Fruit fly (Drosophila melanogaster) whole organism, embryonic: ENCODE measurements around the gene CG7879.

ENCODE experiments used
- Adf1 ChIP-seq: fragments of 200-800 bp; sonication (Bioruptor generic); IDR thresholded peaks from 2 replicates; pipeline ENCODE4 v1.3.6; 2022; ENCODE audit warnings: missing biosample characterization, missing genetic modification characterization
- Atf3 ChIP-seq: fragments of 200-800 bp; sonication (Bioruptor generic); optimal IDR thresholded peaks from 3 replicates; lab custom pipeline; 2016; ENCODE audit warnings: missing biosample characterization, missing genetic modification characterization
- Atf6 ChIP-seq: fragments of 200-800 bp; sonication (Bioruptor generic); IDR thresholded peaks from 2 replicates; pipeline ENCODE4 v1.3.6; 2022; ENCODE audit warnings: missing biosample characterization, missing genetic modification characterization
- B-H2 ChIP-seq: fragments of 200-800 bp; sonication (Bioruptor generic); optimal IDR thresholded peaks from 2 replicates; lab custom pipeline; 2018; ENCODE audit warnings: missing biosample characterization, mild to moderate bottlenecking, missing genetic modification characterization
- Bgb ChIP-seq: fragments of 200-800 bp; sonication (Bioruptor generic); IDR thresholded peaks from 2 replicates; pipeline ENCODE4 v1.3.6; 2022; ENCODE audit warnings: missing biosample characterization, missing genetic modification characterization; ENCODE audit not compliant: partially characterized antibody
- CG10543 ChIP-seq: fragments of 200-800 bp; sonication (Bioruptor generic); optimal IDR thresholded peaks from 3 replicates; lab custom pipeline; 2017; ENCODE audit warnings: missing biosample characterization, mild to moderate bottlenecking, missing genetic modification characterization, moderate library complexity
- CG14441 ChIP-seq: fragments of 200-800 bp; sonication (Bioruptor generic); IDR thresholded peaks from 2 replicates; pipeline ENCODE4 v1.3.6; 2022; ENCODE audit warnings: missing biosample characterization, missing genetic modification characterization
- CG14965 ChIP-seq: fragments of 200-800 bp; sonication (Bioruptor generic); optimal IDR thresholded peaks from 2 replicates; lab custom pipeline; 2016; ENCODE audit warnings: missing biosample characterization, missing genetic modification characterization, borderline replicate concordance
- CG16815 ChIP-seq: fragments of 200-800 bp; sonication (Bioruptor generic); optimal IDR thresholded peaks from 3 replicates; lab custom pipeline; 2017; ENCODE audit warnings: missing biosample characterization, mild to moderate bottlenecking, missing genetic modification characterization
- CG17359 ChIP-seq: fragments of 200-800 bp; sonication (Bioruptor generic); optimal IDR thresholded peaks from 3 replicates; lab custom pipeline; 2018; ENCODE audit warnings: missing biosample characterization, mild to moderate bottlenecking, missing genetic modification characterization, moderate library complexity
- CG31224 ChIP-seq: fragments of 200-800 bp; sonication (Bioruptor generic); IDR thresholded peaks from 2 replicates; pipeline ENCODE4 v1.3.6; 2022; ENCODE audit warnings: missing biosample characterization, missing genetic modification characterization
- CG31388 ChIP-seq: fragments of 200-800 bp; sonication (Bioruptor generic); optimal IDR thresholded peaks from 2 replicates; lab custom pipeline; 2016; ENCODE audit warnings: missing biosample characterization, missing genetic modification characterization
- CG3163 ChIP-seq: fragments of 200-800 bp; sonication (Bioruptor generic); optimal IDR thresholded peaks from 3 replicates; lab custom pipeline; 2016; ENCODE audit warnings: missing biosample characterization, missing genetic modification characterization
- CG3838 ChIP-seq: fragments of 200-800 bp; sonication (Bioruptor generic); optimal IDR thresholded peaks from 3 replicates; lab custom pipeline; 2016; ENCODE audit warnings: missing biosample characterization, missing genetic modification characterization
- CG6175 ChIP-seq: fragments of 200-800 bp; sonication (Bioruptor generic); IDR thresholded peaks from 3 replicates; pipeline ENCODE4 v1.3.6; 2022; ENCODE audit warnings: missing biosample characterization, missing genetic modification characterization
- CG6813 ChIP-seq: fragments of 200-800 bp; sonication (Bioruptor generic); optimal IDR thresholded peaks from 2 replicates; lab custom pipeline; 2017; ENCODE audit warnings: missing biosample characterization, missing genetic modification characterization, mild to moderate bottlenecking, moderate library complexity, missing genetic modification reagents
- CG7839 ChIP-seq: fragments of 200-800 bp; sonication (Bioruptor generic); optimal IDR thresholded peaks from 3 replicates; lab custom pipeline; 2018; ENCODE audit warnings: missing biosample characterization, mild to moderate bottlenecking, missing genetic modification characterization, moderate library complexity
- CG8944 ChIP-seq: fragments of 200-800 bp; sonication (Bioruptor generic); optimal IDR thresholded peaks from 3 replicates; lab custom pipeline; 2016; ENCODE audit warnings: missing biosample characterization, missing genetic modification characterization
- CG9215 ChIP-seq: fragments of 200-800 bp; sonication (Bioruptor generic); IDR thresholded peaks from 2 replicates; pipeline ENCODE4 v1.3.6; 2022; ENCODE audit warnings: missing biosample characterization, missing genetic modification characterization
- CG9817 ChIP-seq: fragments of 200-800 bp; sonication (Bioruptor generic); optimal IDR thresholded peaks from 2 replicates; lab custom pipeline; 2018; ENCODE audit warnings: missing biosample characterization, mild to moderate bottlenecking, missing genetic modification characterization, moderate library complexity
- CG9932 ChIP-seq: fragments of 200-800 bp; sonication (Bioruptor generic); IDR thresholded peaks from 2 replicates; pipeline ENCODE4 v1.3.6; 2022; ENCODE audit warnings: missing biosample characterization, missing genetic modification characterization
- Dad ChIP-seq: fragments of 200-800 bp; sonication (Bioruptor generic); optimal IDR thresholded peaks from 3 replicates; lab custom pipeline; 2016; ENCODE audit warnings: missing biosample characterization, missing genetic modification characterization
- Dek ChIP-seq: fragments of 200-800 bp; sonication (Bioruptor generic); optimal IDR thresholded peaks from 3 replicates; lab custom pipeline; 2019; ENCODE audit warnings: missing biosample characterization, mild to moderate bottlenecking, missing genetic modification characterization, moderate library complexity
- Dll ChIP-seq: fragments of 200-800 bp; sonication (Bioruptor generic); IDR thresholded peaks from 4 replicates; pipeline ENCODE4 v1.3.6; 2022; ENCODE audit warnings: missing biosample characterization, missing genetic modification characterization; ENCODE audit not compliant: partially characterized antibody
- Dp ChIP-seq: fragments of 200-800 bp; sonication (Bioruptor generic); optimal IDR thresholded peaks from 2 replicates; lab custom pipeline; 2018; ENCODE audit warnings: missing biosample characterization, mild to moderate bottlenecking, missing genetic modification characterization, moderate library complexity
- Dref ChIP-seq: fragments of 200-800 bp; sonication (Bioruptor generic); IDR thresholded peaks from 2 replicates; pipeline ENCODE4 v1.3.6; 2022; ENCODE audit warnings: missing biosample characterization, missing genetic modification characterization
- Ets97D ChIP-seq: fragments of 200-800 bp; sonication (Bioruptor generic); optimal IDR thresholded peaks from 3 replicates; lab custom pipeline; 2016; ENCODE audit warnings: missing biosample characterization, missing genetic modification characterization
- H15 ChIP-seq: fragments of 200-800 bp; sonication (Bioruptor generic); IDR thresholded peaks from 3 replicates; pipeline ENCODE4 v1.3.6; 2022; ENCODE audit warnings: missing biosample characterization, missing genetic modification characterization
- Hr39 ChIP-seq: fragments of >200 bp; optimal IDR thresholded peaks from 2 replicates; lab custom pipeline; 2017
- Nf-YB ChIP-seq: fragments of 200-800 bp; sonication (Bioruptor generic); optimal IDR thresholded peaks from 3 replicates; lab custom pipeline; 2019; ENCODE audit warnings: missing biosample characterization, mild to moderate bottlenecking, missing genetic modification characterization, moderate library complexity
- Nf-YC ChIP-seq: fragments of 200-800 bp; optimal IDR thresholded peaks from 3 replicates; lab custom pipeline; 2019; ENCODE audit warnings: missing biosample characterization, mild to moderate bottlenecking, missing genetic modification characterization, moderate library complexity
- Pdp1 ChIP-seq, 2 experiments: fragments of 200-800 bp; sonication (Bioruptor generic); optimal IDR thresholded peaks; 3 replicates each; lab custom pipeline; 2016; ENCODE audit warnings: missing biosample characterization in 2 of 2, missing genetic modification characterization in 2 of 2, mild to moderate bottlenecking in 1 of 2, moderate library complexity in 1 of 2
- Rfx ChIP-seq: fragments of 200-800 bp; sonication (Bioruptor generic); IDR thresholded peaks from 2 replicates; pipeline ENCODE4 v1.3.6; 2022; ENCODE audit warnings: missing biosample characterization, missing genetic modification characterization
- Sox100B ChIP-seq: fragments of 200-800 bp; sonication (Bioruptor generic); optimal IDR thresholded peaks from 3 replicates; lab custom pipeline; 2018; ENCODE audit warnings: missing biosample characterization, mild to moderate bottlenecking, missing genetic modification characterization
- ab ChIP-seq: fragments of 200-800 bp; sonication (Bioruptor generic); optimal IDR thresholded peaks from 2 replicates; lab custom pipeline; 2016; ENCODE audit warnings: missing biosample characterization, missing genetic modification characterization
- amos ChIP-seq: fragments of 200-800 bp; sonication (Bioruptor generic); IDR thresholded peaks from 2 replicates; pipeline ENCODE4 v1.3.6; 2022; ENCODE audit warnings: missing biosample characterization, missing genetic modification characterization; ENCODE audit not compliant: partially characterized antibody
- ato ChIP-seq: fragments of 200-800 bp; sonication (Bioruptor generic); IDR thresholded peaks from 2 replicates; pipeline ENCODE4 v1.3.6; 2022; ENCODE audit warnings: missing biosample characterization, missing genetic modification characterization; ENCODE audit not compliant: partially characterized antibody
- bowl ChIP-seq: fragments of 200-800 bp; sonication (Bioruptor generic); IDR thresholded peaks from 2 replicates; pipeline ENCODE4 v1.3.6; 2022; ENCODE audit warnings: missing biosample characterization, missing genetic modification characterization
- btn ChIP-seq: fragments of 200-800 bp; sonication (Bioruptor generic); optimal IDR thresholded peaks from 2 replicates; lab custom pipeline; 2016; ENCODE audit warnings: missing biosample characterization, missing genetic modification characterization
- cato ChIP-seq: fragments of 200-800 bp; sonication (Bioruptor generic); optimal IDR thresholded peaks from 2 replicates; lab custom pipeline; 2016; ENCODE audit warnings: missing biosample characterization, missing genetic modification characterization, borderline replicate concordance
- chif ChIP-seq, 2 experiments: fragments of 200-800 bp; sonication (Bioruptor generic); optimal IDR thresholded peaks; 3 replicates each; lab custom pipeline; 2016; ENCODE audit warnings: missing biosample characterization in 2 of 2, missing genetic modification characterization in 2 of 2
- exex ChIP-seq: fragments of 200-800 bp; sonication (Bioruptor generic); optimal IDR thresholded peaks from 4 replicates; lab custom pipeline; 2018; ENCODE audit warnings: missing biosample characterization, mild to moderate bottlenecking, missing genetic modification characterization, moderate library complexity
- fru ChIP-seq: fragments of >200 bp; optimal IDR thresholded peaks from 2 replicates; lab custom pipeline; 2017
- kni ChIP-seq: fragments of 200-800 bp; sonication (Bioruptor generic); optimal IDR thresholded peaks from 3 replicates; lab custom pipeline; 2017; ENCODE audit warnings: mild to moderate bottlenecking, missing biosample characterization, missing genetic modification reagents, missing genetic modification characterization
- lilli ChIP-seq: fragments of 200-800 bp; sonication (Bioruptor generic); optimal IDR thresholded peaks from 3 replicates; lab custom pipeline; 2016; ENCODE audit warnings: missing biosample characterization, missing genetic modification characterization
- slbo ChIP-seq: fragments of 200-800 bp; sonication (Bioruptor generic); IDR thresholded peaks from 2 replicates; pipeline ENCODE4 v1.3.6; 2022; ENCODE audit warnings: missing biosample characterization, missing genetic modification characterization
- stc ChIP-seq: fragments of 200-800 bp; sonication (Bioruptor generic); IDR thresholded peaks from 2 replicates; pipeline ENCODE4 v1.3.6; 2022; ENCODE audit warnings: missing biosample characterization, missing genetic modification characterization
- tio ChIP-seq: fragments of 200-800 bp; sonication (Bioruptor generic); optimal IDR thresholded peaks from 2 replicates; lab custom pipeline; 2017; ENCODE audit warnings: missing biosample characterization, missing genetic modification characterization, inconsistent platforms
- twi ChIP-seq: fragments of 200-800 bp; optimal IDR thresholded peaks from 2 replicates; lab custom pipeline; 2019; ENCODE audit warnings: missing biosample characterization, mild to moderate bottlenecking, missing genetic modification characterization, moderate library complexity
- vvl ChIP-seq: fragments of 200-800 bp; sonication (Bioruptor generic); IDR thresholded peaks from 2 replicates; pipeline ENCODE4 v1.3.6; 2022; ENCODE audit warnings: missing biosample characterization, missing genetic modification characterization

Gene CG7879

DNA sequence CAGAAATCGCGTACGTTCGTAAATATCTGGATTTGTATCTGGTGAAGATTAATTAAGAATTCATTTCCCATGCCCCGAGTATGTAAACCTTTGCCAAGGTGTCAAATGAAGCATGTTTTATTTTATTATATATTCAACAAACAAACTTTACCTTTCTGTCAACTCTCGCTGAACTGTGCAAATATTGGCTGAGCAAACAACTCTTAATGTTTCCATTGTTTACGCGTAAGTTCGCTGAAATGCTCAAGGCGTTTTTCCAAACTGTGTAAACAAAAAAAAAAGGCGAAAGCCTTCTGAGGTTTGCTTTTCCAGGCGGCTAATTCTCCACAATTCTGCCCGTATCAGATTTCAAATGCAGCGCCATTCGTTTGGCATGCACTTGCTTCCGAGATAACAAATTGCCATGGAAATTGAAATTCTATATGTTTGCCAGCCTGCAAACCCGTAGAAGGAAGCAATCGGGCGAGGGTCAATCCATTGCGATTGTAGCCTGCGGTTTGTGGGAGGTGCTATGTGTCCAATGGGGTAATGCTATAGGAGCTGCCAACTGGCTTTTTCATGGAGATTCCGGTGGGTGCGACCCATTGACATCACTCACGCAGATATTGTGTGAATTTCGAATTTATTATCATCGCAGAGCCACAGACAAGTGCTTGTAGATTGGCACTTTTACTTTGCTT is 23.4 kb upstream of the CG7879 start (continued):
- TF ChIP-seq CG31224 (GFP tag; lab: Robert Waterston, UW) (peak; percentile 37; the same call in 1 of the 2 replicates), Bgb (GFP tag; lab: Robert Waterston, UW) (no peak), CG7839 (tag; lab: Kevin White, UChicago) (no peak), kni (GFP tag; lab: Kevin White, UChicago) (no peak), Hr39 (lab: Kevin White, UChicago) (no peak), CG14441 (no peak; the same call in 1 of the 2 replicates), CG10543 (peak; percentile 82), fru (lab: Kevin White, UChicago) (no peak), Dek (tag; lab: Kevin White, UChicago) (peak; percentile 80), Rfx (GFP tag; lab: Robert Waterston, UW) (peak; percentile 82), tio (GFP tag; lab: Kevin White, UChicago) (no peak), exex (peak; percentile 63), CG6813 (peak; percentile 95), CG16815 (GFP tag; lab: Kevin White, UChicago) (no peak), CG8944 (GFP tag; lab: Kevin White, UChicago) (peak; percentile 3), CG9932 (GFP tag; lab: Robert Waterston, UW) (peak; percentile 68), Dp (GFP tag; lab: Kevin White, UChicago) (no peak), chif (GFP tag; optimal IDR thresholded peaks at IDR 0.05; lab: Kevin White, UChicago) (peak in 1 of 2 experiments; percentile 43), Atf3 (GFP tag; lab: Kevin White, UChicago) (no peak), B-H2 (GFP tag; lab: Kevin White, UChicago) (no peak), Adf1 (GFP tag; lab: Robert Waterston, UW) (peak; percentile 64; the same call in 1 of the 2 replicates), vvl (GFP tag; lab: Robert Waterston, UW) (no peak), Nf-YB (no peak), stc (GFP tag; lab: Robert Waterston, UW) (peak; percentile 67), H15 (GFP tag; lab: Robert Waterston, UW) (no peak), ato (no peak), Dref (GFP tag; lab: Robert Waterston, UW) (no peak), bowl (GFP tag; lab: Robert Waterston, UW) (no peak), Dad (GFP tag; lab: Kevin White, UChicago) (peak; percentile 44), amos (no peak), Ets97D (peak; percentile 21), CG6175 (GFP tag; lab: Robert Waterston, UW) (peak; percentile 26; the same call in 1 of the 3 replicates), slbo (peak; percentile 33), CG31388 (peak; percentile 16), Atf6 (GFP tag; lab: Robert Waterston, UW) (peak; percentile 92), CG9215 (GFP tag; lab: Robert Waterston, UW) (no peak), Nf-YC (tag; lab: Kevin White, UChicago) (no peak), btn (GFP tag; lab: Kevin White, UChicago) (no peak), CG3838 (peak; percentile 10), CG9817 (peak; percentile 78), cato (GFP tag; lab: Kevin White, UChicago) (no peak), CG3163 (GFP tag; lab: Kevin White, UChicago) (peak; percentile 16), Dll (GFP tag; lab: Robert Waterston, UW) (no peak), CG14965 (GFP tag; lab: Kevin White, UChicago) (peak; percentile 23), CG17359 (peak; percentile 77), Sox100B (no peak), ab (no peak), lilli (GFP tag; lab: Kevin White, UChicago) (peak; percentile 49), twi (tag; lab: Kevin White, UChicago) (no peak), Pdp1 (GFP tag; optimal IDR thresholded peaks at IDR 0.05; lab: Kevin White, UChicago) (peak in 1 of 2 experiments; percentile 23)
